Fruit fly (Drosophila melanogaster): ENCODE measurements around the gene CG5645.

Gene CG5645

dm6 chr3L:12083861-12084260, 52.6 kb downstream of the CG5645 start (continued):
- no peak for TF ChIP-seq Oaz (GFP tag; IDR thresholded peaks at IDR 0.05)
- peak; percentile 36 for TF ChIP-seq Fer3 (tag; optimal IDR thresholded peaks at IDR 0.05)
- no peak for TF ChIP-seq da (GFP tag; optimal IDR thresholded peaks at IDR 0.05)
- no peak for TF ChIP-seq Mad (GFP tag; optimal IDR thresholded peaks at IDR 0.05)
- peak; percentile 69 for TF ChIP-seq CG10209 (GFP tag; optimal IDR thresholded peaks at IDR 0.05)
- peak; percentile 70 for TF ChIP-seq CG2712 (tag; optimal IDR thresholded peaks at IDR 0.05)
- TF ChIP-seq CG30020 (tag; optimal IDR thresholded peaks at IDR 0.05), result no peak
- no peak for TF ChIP-seq CG8089 (GFP tag; optimal IDR thresholded peaks at IDR 0.05)
- no peak for TF ChIP-seq corto (GFP tag; optimal IDR thresholded peaks at IDR 0.05)
- no peak for TF ChIP-seq chif (GFP tag; optimal IDR thresholded peaks at IDR 0.05)
- no peak for TF ChIP-seq Hr3 (GFP tag; optimal IDR thresholded peaks at IDR 0.05)
- TF ChIP-seq CG7556 (GFP tag; optimal IDR thresholded peaks at IDR 0.05), result peak; percentile 47
- TF ChIP-seq h (optimal IDR thresholded peaks at IDR 0.05), result no peak
- no peak for TF ChIP-seq GATAe (GFP tag; conservative IDR thresholded peaks at IDR 0.05)
- no peak for TF ChIP-seq Dref (GFP tag; IDR thresholded peaks at IDR 0.05)
- TF ChIP-seq pan (optimal IDR thresholded peaks at IDR 0.05), result no peak
- no peak for TF ChIP-seq pan (GFP tag; optimal IDR thresholded peaks at IDR 0.05 in 1 of 2, IDR thresholded peaks at IDR 0.05 in 1 of 2)
- TF ChIP-seq Awh (GFP tag; IDR thresholded peaks at IDR 0.05), result peak; percentile 59; the same call in 1 of the 2 replicates
- TF ChIP-seq az2 (GFP tag; optimal IDR thresholded peaks at IDR 0.05), result no peak
- TF ChIP-seq wor (GFP tag; IDR thresholded peaks at IDR 0.05), result no peak
- peak; percentile 68 for TF ChIP-seq CG10979 (tag; optimal IDR thresholded peaks at IDR 0.05)
- no peak for TF ChIP-seq D19B (GFP tag; optimal IDR thresholded peaks at IDR 0.05)
- TF ChIP-seq HmgZ (tag; optimal IDR thresholded peaks at IDR 0.05), result no peak
- peak; percentile 26; the same call in 1 of the 2 replicates for TF ChIP-seq Ptx1 (GFP tag; IDR thresholded peaks at IDR 0.05)
- TF ChIP-seq sqz (GFP tag; optimal IDR thresholded peaks at IDR 0.05), result peak; percentile 70
- TF ChIP-seq CG11696 (GFP tag; IDR thresholded peaks at IDR 0.05), result no peak
- no peak for TF ChIP-seq CHES-1-like (GFP tag; optimal IDR thresholded peaks at IDR 0.05)
- no peak for TF ChIP-seq CG8765 (GFP tag; IDR thresholded peaks at IDR 0.05)
- no peak for TF ChIP-seq CG1832 (GFP tag; optimal IDR thresholded peaks at IDR 0.05)
- no peak for TF ChIP-seq CG3726 (GFP tag; IDR thresholded peaks at IDR 0.05)
- TF ChIP-seq lola (GFP tag; optimal IDR thresholded peaks at IDR 0.05), result peak in 1 of 3 experiments; percentile 72
- peak in 1 of 2 experiments; percentile 8 for TF ChIP-seq insv (GFP tag; optimal IDR thresholded peaks at IDR 0.05)
- TF ChIP-seq CG2202 (tag; optimal IDR thresholded peaks at IDR 0.05), result peak; percentile 84
- no peak for TF ChIP-seq H15 (GFP tag; IDR thresholded peaks at IDR 0.05)
- no peak for TF ChIP-seq zfh2 (GFP tag; optimal IDR thresholded peaks at IDR 0.05)
- TF ChIP-seq Spps (tag; optimal IDR thresholded peaks at IDR 0.05), result peak; percentile 80
- TF ChIP-seq z (GFP tag; IDR thresholded peaks at IDR 0.05), result no peak
- no peak for TF ChIP-seq slou (GFP tag; optimal IDR thresholded peaks at IDR 0.05)
- TF ChIP-seq CG6854 (GFP tag; optimal IDR thresholded peaks at IDR 0.05), result peak; percentile 66
- no peak for TF ChIP-seq Opbp (GFP tag; IDR thresholded peaks at IDR 0.05; ENCODE audit: partially characterized antibody)
- TF ChIP-seq CG9817 (tag; optimal IDR thresholded peaks at IDR 0.05), result no peak
- no peak for TF ChIP-seq CG11398 (GFP tag; optimal IDR thresholded peaks at IDR 0.05)
- TF ChIP-seq CG18599 (GFP tag; optimal IDR thresholded peaks at IDR 0.05), result peak; percentile 67
- TF ChIP-seq Ets97D (GFP tag; optimal IDR thresholded peaks at IDR 0.05), result no peak
- no peak for TF ChIP-seq CG9797 (GFP tag; optimal IDR thresholded peaks at IDR 0.05)
- no peak for TF ChIP-seq Atf-2 (GFP tag; optimal IDR thresholded peaks at IDR 0.05)
- TF ChIP-seq hb (GFP tag; IDR thresholded peaks at IDR 0.05; ENCODE audit: partially characterized antibody), result no peak
- no peak for TF ChIP-seq yki (optimal IDR thresholded peaks at IDR 0.05)
- TF ChIP-seq unc-4 (GFP tag; IDR thresholded peaks at IDR 0.05; ENCODE audit: partially characterized antibody), result no peak
- TF ChIP-seq HLHmδ (GFP tag; optimal IDR thresholded peaks at IDR 0.05), result peak; percentile 89
- no peak for TF ChIP-seq lov (optimal IDR thresholded peaks at IDR 0.05)
- 0 out of 3 replicates have a peak, but pooled peaks have one; percentile 41 for TF ChIP-seq lov (GFP tag; IDR thresholded peaks at IDR 0.05)
